Worm (Caenorhabditis elegans): ENCODE results near the gene F31B12.4.

- TF ChIP-seq nhr-12 (tag; optimal IDR thresholded peaks at IDR 0.05) (no peak), skn-1 (tag; optimal IDR thresholded peaks at IDR 0.05) (no peak), C34B4.2 (tag; optimal IDR thresholded peaks at IDR 0.05) (no peak), snpc-4 (tag; optimal IDR thresholded peaks at IDR 0.05) (no peak), lin-39 (tag; optimal IDR thresholded peaks at IDR 0.05) (no peak), mep-1 (tag; optimal IDR thresholded peaks at IDR 0.05) (no peak)
Measured at ce11 chrX:10783822-10784221, 20.7 kb upstream of the F31B12.4 start, which contains the start of gene clc-4.

Data from whole organism, L1 larva.